Worm (Caenorhabditis elegans) whole organism, L1 larva: ENCODE data around the gene lido-17.

Experiments used
- C16A3.4 ChIP-seq: fragments of 150-350 bp; optimal IDR thresholded peaks from 2 replicates; lab custom pipeline; 2014; ENCODE audit warnings: missing biosample characterization, missing genetic modification characterization
- C34B4.2 ChIP-seq: sonication (generic microtip); optimal IDR thresholded peaks from 2 replicates; lab custom pipeline; 2017; ENCODE audit warnings: mild to moderate bottlenecking, missing genetic modification characterization, missing compliant biosample characterization
- F16B12.6 ChIP-seq: fragments of 150-350 bp; optimal IDR thresholded peaks from 2 replicates; lab custom pipeline; 2014; ENCODE audit warnings: missing biosample characterization, missing genetic modification characterization
- Y116A8C.19 ChIP-seq: sonication (generic microtip); optimal IDR thresholded peaks from 2 replicates; lab custom pipeline; 2016; ENCODE audit warnings: missing compliant biosample characterization, missing genetic modification characterization, borderline replicate concordance
- aha-1 ChIP-seq: fragments of 150-350 bp; optimal IDR thresholded peaks from 2 replicates; lab custom pipeline; 2014; ENCODE audit warnings: missing biosample characterization, missing genetic modification characterization
- ama-1 ChIP-seq: fragments of 150-350 bp; optimal IDR thresholded peaks from 2 replicates; lab custom pipeline; 2014
- blmp-1 ChIP-seq: fragments of 150-350 bp; optimal IDR thresholded peaks from 2 replicates; lab custom pipeline; 2014; ENCODE audit warnings: missing biosample characterization, missing genetic modification characterization
- ceh-63 ChIP-seq: fragments of 200-800 bp; sonication (Bioruptor generic); optimal IDR thresholded peaks from 2 replicates; lab custom pipeline; 2018; ENCODE audit warnings: mild to moderate bottlenecking, missing genetic modification characterization, missing compliant biosample characterization
- ceh-82 ChIP-seq, 3 experiments: fragments of 150-350 bp in 1 of 3; sonication (generic microtip) in 2 of 3; optimal IDR thresholded peaks; 2 replicates each; lab custom pipeline; 2014 to 2017; ENCODE audit warnings: missing biosample characterization in 3 of 3, missing genetic modification characterization in 3 of 3
- ceh-90 ChIP-seq: sonication (generic microtip); optimal IDR thresholded peaks from 2 replicates; lab custom pipeline; 2016; ENCODE audit warnings: missing genetic modification characterization, missing compliant biosample characterization
- ces-1 ChIP-seq: fragments of 150-350 bp; optimal IDR thresholded peaks from 2 replicates; lab custom pipeline; 2014; ENCODE audit warnings: missing biosample characterization, missing genetic modification reagents, missing genetic modification characterization
- efl-1 ChIP-seq, 4 experiments: fragments of 150-350 bp; optimal IDR thresholded peaks in 3 of 4; peaks in 1 of 4; 1 replicate in 1 of 4; 2 replicates in 3 of 4; lab custom pipeline; 2014; ENCODE audit warnings: missing biosample characterization in 2 of 4, missing genetic modification characterization in 2 of 4, missing genetic modification reagents in 2 of 4
- efl-3 ChIP-seq: fragments of 200-800 bp; sonication (Bioruptor generic); optimal IDR thresholded peaks from 2 replicates; lab custom pipeline; 2018; ENCODE audit warnings: mild to moderate bottlenecking, missing genetic modification characterization, missing compliant biosample characterization
- elt-2 ChIP-seq: sonication (generic microtip); optimal IDR thresholded peaks from 2 replicates; lab custom pipeline; 2016; ENCODE audit warnings: missing genetic modification characterization, mild to moderate bottlenecking, inconsistent platforms, missing compliant biosample characterization, missing genetic modification reagents
- elt-3 ChIP-seq, 6 experiments: fragments of 150-350 bp in 1 of 6; sonication (generic microtip); optimal IDR thresholded peaks; 2 replicates each; lab custom pipeline; 2017 to 2018; ENCODE audit warnings: missing biosample characterization in 6 of 6, missing genetic modification characterization in 6 of 6, inconsistent platforms in 1 of 6
- fkh-10 ChIP-seq: sonication (generic microtip); optimal IDR thresholded peaks from 2 replicates; lab custom pipeline; 2017; ENCODE audit warnings: missing biosample characterization, missing genetic modification reagents, missing genetic modification characterization
- fos-1 ChIP-seq: fragments of 150-350 bp; optimal IDR thresholded peaks from 2 replicates; lab custom pipeline; 2014; ENCODE audit warnings: missing biosample characterization, missing genetic modification characterization
- hlh-4 ChIP-seq: sonication (generic microtip); optimal IDR thresholded peaks from 2 replicates; lab custom pipeline; 2016; ENCODE audit warnings: mild to moderate bottlenecking, missing genetic modification characterization, missing compliant biosample characterization
- lin-14 ChIP-seq: fragments of 200-800 bp; sonication (Bioruptor generic); optimal IDR thresholded peaks from 2 replicates; lab custom pipeline; 2018; ENCODE audit warnings: mild to moderate bottlenecking, missing genetic modification characterization, moderate library complexity, missing compliant biosample characterization
- lin-35 ChIP-seq, 2 experiments: fragments of 150-350 bp; optimal IDR thresholded peaks; 2 replicates each; lab custom pipeline; 2014; ENCODE audit warnings: missing biosample characterization in 2 of 2, missing genetic modification characterization in 2 of 2, missing genetic modification reagents in 2 of 2
- lsy-2 ChIP-seq, 2 experiments: fragments of 150-350 bp; optimal IDR thresholded peaks; 2 replicates each; lab custom pipeline; 2014; ENCODE audit warnings: missing biosample characterization in 2 of 2, missing genetic modification characterization in 2 of 2
- mdl-1 ChIP-seq, 2 experiments: fragments of 150-350 bp; optimal IDR thresholded peaks; 2 replicates each; lab custom pipeline; 2014 to 2017; ENCODE audit warnings: missing biosample characterization in 2 of 2, missing genetic modification characterization in 2 of 2, inconsistent platforms in 1 of 2
- mef-2 ChIP-seq: fragments of 150-350 bp; optimal IDR thresholded peaks from 2 replicates; lab custom pipeline; 2014; ENCODE audit warnings: missing biosample characterization, missing genetic modification characterization
- nhr-11 ChIP-seq: fragments of 150-350 bp; optimal IDR thresholded peaks from 2 replicates; lab custom pipeline; 2014; ENCODE audit warnings: missing biosample characterization, missing genetic modification characterization
- nhr-237 ChIP-seq: fragments of 150-350 bp; optimal IDR thresholded peaks from 2 replicates; lab custom pipeline; 2014; ENCODE audit warnings: missing biosample characterization, missing genetic modification characterization
- nhr-47 ChIP-seq: sonication (generic microtip); optimal IDR thresholded peaks from 2 replicates; lab custom pipeline; 2016; ENCODE audit warnings: mild to moderate bottlenecking, missing genetic modification characterization, moderate library complexity, missing compliant biosample characterization
- nhr-77 ChIP-seq: fragments of 150-350 bp; optimal IDR thresholded peaks from 2 replicates; lab custom pipeline; 2014; ENCODE audit warnings: missing biosample characterization, missing genetic modification characterization
- nhr-84 ChIP-seq: sonication (generic microtip); optimal IDR thresholded peaks from 2 replicates; lab custom pipeline; 2017; ENCODE audit warnings: missing biosample characterization, missing genetic modification characterization
- nhr-85 ChIP-seq: sonication (generic microtip); peaks from one replicate; lab custom pipeline; 2016; ENCODE audit warnings: missing genetic modification characterization, inconsistent platforms, missing compliant biosample characterization
- nhr-90 ChIP-seq: sonication (generic microtip); optimal IDR thresholded peaks from 2 replicates; lab custom pipeline; 2016; ENCODE audit warnings: mild to moderate bottlenecking, missing genetic modification characterization, missing compliant biosample characterization; ENCODE audit not compliant: poor library complexity
- pag-3 ChIP-seq: sonication (generic microtip); optimal IDR thresholded peaks from 2 replicates; lab custom pipeline; 2017; ENCODE audit warnings: missing genetic modification characterization, mild to moderate bottlenecking, missing compliant biosample characterization, antibody characterized with exemption, borderline replicate concordance; ENCODE audit not compliant: insufficient read depth
- pqm-1 ChIP-seq: sonication (generic microtip); optimal IDR thresholded peaks from 3 replicates; lab custom pipeline; 2017; ENCODE audit warnings: missing biosample characterization, missing genetic modification characterization
- snu-23 ChIP-seq: sonication (generic microtip); optimal IDR thresholded peaks from 2 replicates; lab custom pipeline; 2016; ENCODE audit warnings: missing genetic modification characterization, missing compliant biosample characterization
- tbx-2 ChIP-seq: sonication (generic microtip); optimal IDR thresholded peaks from 2 replicates; lab custom pipeline; 2016; ENCODE audit warnings: missing genetic modification characterization, missing compliant biosample characterization
- unc-130 ChIP-seq: fragments of 150-350 bp; optimal IDR thresholded peaks from 2 replicates; lab custom pipeline; 2017; ENCODE audit warnings: missing biosample characterization, missing genetic modification characterization, inconsistent platforms
- unc-30 ChIP-seq: sonication (generic microtip); optimal IDR thresholded peaks from 2 replicates; lab custom pipeline; 2017; ENCODE audit warnings: missing biosample characterization, missing genetic modification characterization
- unc-86 ChIP-seq: sonication (generic microtip); optimal IDR thresholded peaks from 2 replicates; lab custom pipeline; 2016; ENCODE audit warnings: missing genetic modification characterization, missing compliant biosample characterization
- vab-15 ChIP-seq: sonication (generic microtip); optimal IDR thresholded peaks from 2 replicates; lab custom pipeline; 2017; ENCODE audit warnings: missing genotype, mild to moderate bottlenecking, missing genetic modification characterization, missing compliant biosample characterization
- zip-4 ChIP-seq: fragments of 200-800 bp; sonication (Bioruptor generic); optimal IDR thresholded peaks from 2 replicates; lab custom pipeline; 2018; ENCODE audit warnings: mild to moderate bottlenecking, missing genetic modification characterization, moderate library complexity, missing compliant biosample characterization
- ztf-11 ChIP-seq, 2 experiments: sonication (generic microtip); optimal IDR thresholded peaks; 2 replicates each; lab custom pipeline; 2016 to 2017; ENCODE audit warnings: missing genetic modification characterization in 2 of 2, missing biosample characterization in 1 of 2, missing compliant biosample characterization in 1 of 2
- ztf-4 ChIP-seq: fragments of 150-350 bp; optimal IDR thresholded peaks from 2 replicates; lab custom pipeline; 2014; ENCODE audit warnings: missing biosample characterization, missing genetic modification characterization

The lido-17 gene

ce11 chrII:9421969-9422368 lies 29.3 kb upstream of the lido-17 start, which contains the start of gene M176.11:
M176.11 (plus strand) TSS chrII:9422269.
- TF ChIP-seq nhr-11: no peak
- no peak for TF ChIP-seq nhr-237 (tag; lab: Kevin White, UChicago)
- no peak for TF ChIP-seq fos-1 (tag; lab: Kevin White, UChicago)
- no peak for TF ChIP-seq unc-130
- no peak for TF ChIP-seq nhr-47 (tag; lab: Kevin White, UChicago)
- no peak for TF ChIP-seq aha-1 (tag; lab: Kevin White, UChicago)
- no peak for TF ChIP-seq efl-3 (GFP tag; lab: Kevin White, UChicago)
- no peak for TF ChIP-seq ceh-82 (tag; optimal IDR thresholded peaks at IDR 0.05; lab: Kevin White, UChicago)
- no peak for TF ChIP-seq pag-3 (tag; lab: Kevin White, UChicago)
- TF ChIP-seq tbx-2: no peak
- no peak for TF ChIP-seq ztf-11 (tag; optimal IDR thresholded peaks at IDR 0.05; lab: Kevin White, UChicago)
- TF ChIP-seq zip-4: no peak
- no peak for TF ChIP-seq mef-2 (tag; lab: Kevin White, UChicago)
- TF ChIP-seq F16B12.6: no peak

- no peak for TF ChIP-seq unc-86 (tag; lab: Kevin White, UChicago)
- TF ChIP-seq elt-2 (tag; lab: Kevin White, UChicago): peak; percentile 18
Observed at ce11 chrII:9418843-9419532, 26.4 kb upstream of the lido-17 start.

- no peak for TF ChIP-seq blmp-1 (tag; lab: Kevin White, UChicago)
- peak; percentile 3 for TF ChIP-seq nhr-85 (tag; lab: Kevin White, UChicago)
- no peak for TF ChIP-seq efl-1 (optimal IDR thresholded peaks at IDR 0.05; lab: Kevin White, UChicago)
- peak in 1 of 2 experiments; percentile 52 for TF ChIP-seq efl-1 (GFP tag; optimal IDR thresholded peaks at IDR 0.05 in 1 of 2; lab: Kevin White, UChicago)
Observed at ce11 chrII:9418065-9418567, 25.5 kb upstream of the lido-17 start, which contains the start of the genes M176.4 and M176.16. M176.4 (plus strand) TSS chrII:9418365. M176.16 (plus strand) TSS chrII:9418517.

- TF ChIP-seq zip-4 (no peak), vab-15 (tag; lab: Kevin White, UChicago) (no peak), ceh-63 (GFP tag; lab: Kevin White, UChicago) (no peak), lin-14 (peak; percentile 81), blmp-1 (tag; lab: Kevin White, UChicago) (peak; percentile 45), pag-3 (tag; lab: Kevin White, UChicago) (no peak), nhr-85 (tag; lab: Kevin White, UChicago) (peak; percentile 80), lsy-2 (tag; optimal IDR thresholded peaks at IDR 0.05; lab: Kevin White, UChicago) (peak; percentile 71 to 84), C16A3.4 (peak; percentile 38), hlh-4 (tag; lab: Kevin White, UChicago) (no peak), nhr-90 (tag; lab: Kevin White, UChicago) (peak; percentile 28), F16B12.6 (peak; percentile 58), unc-30 (tag; lab: Kevin White, UChicago) (no peak), fkh-10 (GFP tag; lab: Kevin White, UChicago) (no peak), nhr-77 (tag; lab: Kevin White, UChicago) (peak; percentile 7), pqm-1 (no peak), ces-1 (GFP tag; lab: Kevin White, UChicago) (no peak), lin-35 (GFP tag; optimal IDR thresholded peaks at IDR 0.05; lab: Kevin White, UChicago) (peak; percentile 75 to 81), C34B4.2 (tag; lab: Kevin White, UChicago) (no peak), ama-1 (lab: Kevin White, UChicago) (no peak), elt-3 (tag; optimal IDR thresholded peaks at IDR 0.05; lab: Kevin White, UChicago) (no peak), mdl-1 (tag; optimal IDR thresholded peaks at IDR 0.05; lab: Kevin White, UChicago) (peak in 1 of 2 experiments; percentile 63), ceh-90 (tag; lab: Kevin White, UChicago) (no peak), snu-23 (GFP tag; lab: Kevin White, UChicago) (peak; percentile 74), tbx-2 (peak; percentile 68), nhr-11 (peak; percentile 61), efl-1 (optimal IDR thresholded peaks at IDR 0.05; lab: Kevin White, UChicago) (peak; percentile 68 to 77), efl-1 (GFP tag; optimal IDR thresholded peaks at IDR 0.05 in 1 of 2; lab: Kevin White, UChicago) (peak; percentile 70 to 96), ztf-4 (tag; lab: Kevin White, UChicago) (no peak), Y116A8C.19 (tag; lab: Kevin White, UChicago) (no peak), nhr-84 (tag; lab: Kevin White, UChicago) (no peak)
Observed at ce11 chrII:9416381-9417276, 24.0 kb upstream of the lido-17 start, which contains the start of the genes gss-1 and chch-3. gss-1 (minus strand) TSS chrII:9416431. chch-3 (plus strand) TSS chrII:9417013.
